Worm (Caenorhabditis elegans) whole organism, young adult: ENCODE results near the gene chs-2.

Source experiments
- D2030.7 ChIP-seq: fragments of 200-800 bp; sonication (Bioruptor generic); IDR thresholded peaks from 2 replicates; pipeline ENCODE4 v1.3.6; 2022; ENCODE audit warnings: missing genetic modification reagents, missing genetic modification characterization, missing compliant biosample characterization
- F10E7.11 ChIP-seq: sonication (generic microtip); optimal IDR thresholded peaks from 2 replicates; lab custom pipeline; 2017; ENCODE audit warnings: mild to moderate bottlenecking, missing genetic modification characterization, moderate library complexity, missing compliant biosample characterization
- F23B12.7 ChIP-seq: sonication (generic microtip); optimal IDR thresholded peaks from 2 replicates; lab custom pipeline; 2017; ENCODE audit warnings: missing genetic modification characterization, mild to moderate bottlenecking, missing compliant biosample characterization, antibody characterized with exemption, moderate library complexity; ENCODE audit not compliant: insufficient read depth
- F37B4.10 ChIP-seq: fragments of 200-800 bp; sonication (Bioruptor generic); IDR thresholded peaks from 2 replicates; pipeline ENCODE4 v1.3.6; 2022; ENCODE audit warnings: missing genetic modification characterization, missing compliant biosample characterization
- F39B2.1 ChIP-seq: fragments of 200-800 bp; sonication (Bioruptor generic); IDR thresholded peaks from 2 replicates; pipeline ENCODE4 v1.3.6; 2022; ENCODE audit warnings: missing genetic modification reagents, missing genetic modification characterization, missing compliant biosample characterization
- F49E8.2 ChIP-seq: sonication (generic microtip); optimal IDR thresholded peaks from 3 replicates; lab custom pipeline; 2017; ENCODE audit warnings: missing genetic modification characterization, mild to moderate bottlenecking, missing compliant biosample characterization, antibody characterized with exemption, moderate library complexity; ENCODE audit not compliant: insufficient read depth
- F55B11.4 ChIP-seq: sonication (generic microtip); optimal IDR thresholded peaks from 2 replicates; lab custom pipeline; 2016; ENCODE audit warnings: missing compliant biosample characterization, missing genetic modification characterization, borderline replicate concordance; ENCODE audit not compliant: insufficient read depth
- F57A8.1 ChIP-seq: fragments of 200-800 bp; sonication (Bioruptor generic); optimal IDR thresholded peaks from 2 replicates; lab custom pipeline; 2018; ENCODE audit warnings: mild to moderate bottlenecking, missing genetic modification characterization, moderate library complexity, missing compliant biosample characterization
- K11D2.4 ChIP-seq: fragments of 200-800 bp; sonication (Bioruptor generic); IDR thresholded peaks from 2 replicates; pipeline ENCODE4 v1.3.6; 2022; ENCODE audit warnings: missing genetic modification reagents, missing genetic modification characterization, missing compliant biosample characterization
- T26A5.8 ChIP-seq: sonication (generic microtip); optimal IDR thresholded peaks from 2 replicates; lab custom pipeline; 2016; ENCODE audit warnings: missing genetic modification characterization, missing compliant biosample characterization
- Y56A3A.18 ChIP-seq: fragments of 200-800 bp; sonication (Bioruptor generic); IDR thresholded peaks from 2 replicates; pipeline ENCODE4 v1.3.6; 2022; ENCODE audit warnings: missing genetic modification reagents, missing genetic modification characterization, missing compliant biosample characterization
- Y67H2A.10 ChIP-seq: fragments of 200-800 bp; sonication (Bioruptor generic); conservative IDR thresholded peaks from 2 replicates; pipeline ENCODE4 v1.3.6; 2022; ENCODE audit warnings: missing genetic modification reagents, missing genetic modification characterization, missing compliant biosample characterization
- ama-1 ChIP-seq, 3 experiments: fragments of 150-350 bp in 1 of 3; sonication (generic microtip) in 2 of 3; optimal IDR thresholded peaks; 2 replicates each; lab custom pipeline; 2014 to 2018; ENCODE audit warnings: missing biosample characterization in 2 of 3, missing genetic modification characterization in 2 of 3, missing genetic modification reagents in 2 of 3
- aptf-3 ChIP-seq: fragments of 200-800 bp; sonication (Bioruptor generic); IDR thresholded peaks from 2 replicates; pipeline ENCODE4 v1.3.6; 2022; ENCODE audit warnings: missing genetic modification characterization, missing compliant biosample characterization
- athp-1 ChIP-seq: sonication (generic microtip); optimal IDR thresholded peaks from 2 replicates; lab custom pipeline; 2017; ENCODE audit warnings: mild to moderate bottlenecking, missing genetic modification characterization, missing compliant biosample characterization
- bed-2 ChIP-seq: fragments of 200-800 bp; sonication (Bioruptor generic); IDR thresholded peaks from 2 replicates; pipeline ENCODE4 v1.3.6; 2022; ENCODE audit warnings: missing genetic modification reagents, missing genetic modification characterization, missing compliant biosample characterization
- ccch-3 ChIP-seq: fragments of 200-800 bp; sonication (Bioruptor generic); optimal IDR thresholded peaks from 2 replicates; lab custom pipeline; 2018; ENCODE audit warnings: mild to moderate bottlenecking, missing genetic modification characterization, missing compliant biosample characterization
- cebp-2 ChIP-seq: fragments of 200-800 bp; sonication (Bioruptor generic); IDR thresholded peaks from 2 replicates; pipeline ENCODE4 v1.3.6; 2022; ENCODE audit warnings: missing genetic modification characterization, missing compliant biosample characterization
- ceh-27 ChIP-seq: fragments of 200-800 bp; sonication (Bioruptor generic); optimal IDR thresholded peaks from 2 replicates; lab custom pipeline; 2018; ENCODE audit warnings: mild to moderate bottlenecking, missing genetic modification characterization, moderate library complexity, missing compliant biosample characterization
- egl-44 ChIP-seq: fragments of 200-800 bp; sonication (Bioruptor generic); IDR thresholded peaks from 2 replicates; pipeline ENCODE4 v1.3.6; 2022; ENCODE audit warnings: missing genetic modification reagents, missing genetic modification characterization, missing compliant biosample characterization
- hmg-1.2 ChIP-seq: fragments of 200-800 bp; sonication (Bioruptor generic); IDR thresholded peaks from 2 replicates; pipeline ENCODE4 v1.3.6; 2022; ENCODE audit warnings: missing genetic modification reagents, missing genetic modification characterization, missing compliant biosample characterization
- hmg-20 ChIP-seq: fragments of 200-800 bp; sonication (Bioruptor generic); IDR thresholded peaks from 2 replicates; pipeline ENCODE4 v1.3.6; 2022; ENCODE audit warnings: missing genetic modification reagents, missing genetic modification characterization, missing compliant biosample characterization
- hrde-1 ChIP-seq: sonication (generic microtip); optimal IDR thresholded peaks from 2 replicates; lab custom pipeline; 2016; ENCODE audit warnings: missing genetic modification characterization, mild to moderate bottlenecking, missing compliant biosample characterization, moderate library complexity, missing genotype, missing genetic modification reagents, borderline replicate concordance
- lin-35 ChIP-seq, 3 experiments: fragments of 150-350 bp in 2 of 3; sonication (generic microtip) in 1 of 3; optimal IDR thresholded peaks; 2 replicates each; lab custom pipeline; 2014 to 2018; ENCODE audit warnings: missing biosample characterization in 3 of 3, missing genetic modification characterization in 3 of 3, missing genetic modification reagents in 3 of 3
- lin-54 ChIP-seq: fragments of 200-800 bp; sonication (Bioruptor generic); optimal IDR thresholded peaks from 2 replicates; lab custom pipeline; 2018; ENCODE audit warnings: mild to moderate bottlenecking, missing genetic modification characterization, missing compliant biosample characterization
- lsy-27 ChIP-seq: sonication (generic microtip); optimal IDR thresholded peaks from 2 replicates; lab custom pipeline; 2017; ENCODE audit warnings: missing genetic modification characterization, mild to moderate bottlenecking, missing compliant biosample characterization, antibody characterized with exemption, missing genotype, borderline replicate concordance; ENCODE audit not compliant: insufficient read depth
- madf-3 ChIP-seq: fragments of 200-800 bp; sonication (Bioruptor generic); IDR thresholded peaks from 2 replicates; pipeline ENCODE4 v1.3.6; 2022; ENCODE audit warnings: missing genetic modification reagents, missing genetic modification characterization, missing compliant biosample characterization
- madf-6 ChIP-seq: fragments of 200-800 bp; sonication (Bioruptor generic); IDR thresholded peaks from 2 replicates; pipeline ENCODE4 v1.3.6; 2022; ENCODE audit warnings: missing genetic modification reagents, missing genetic modification characterization, missing compliant biosample characterization
- mxl-1 ChIP-seq: sonication (generic microtip); optimal IDR thresholded peaks from 2 replicates; lab custom pipeline; 2016; ENCODE audit warnings: missing genetic modification characterization, missing compliant biosample characterization
- nfya-2 ChIP-seq: fragments of 200-800 bp; sonication (Bioruptor generic); IDR thresholded peaks from 2 replicates; pipeline ENCODE4 v1.3.6; 2022; ENCODE audit warnings: missing genetic modification reagents, missing genetic modification characterization, missing compliant biosample characterization
- nhr-90 ChIP-seq: sonication (generic microtip); optimal IDR thresholded peaks from 2 replicates; lab custom pipeline; 2016; ENCODE audit warnings: missing genotype, mild to moderate bottlenecking, missing genetic modification characterization, missing compliant biosample characterization
- repo-1 ChIP-seq: sonication (generic microtip); optimal IDR thresholded peaks from 2 replicates; lab custom pipeline; 2017; ENCODE audit warnings: mild to moderate bottlenecking, missing genetic modification characterization, missing compliant biosample characterization
- snpc-1.1 ChIP-seq: sonication (generic microtip); optimal IDR thresholded peaks from 2 replicates; lab custom pipeline; 2017; ENCODE audit warnings: missing genetic modification characterization, mild to moderate bottlenecking, missing compliant biosample characterization, antibody characterized with exemption, moderate library complexity, missing genotype, missing genetic modification reagents; ENCODE audit not compliant: insufficient read depth
- zfh-2 ChIP-seq: fragments of 200-800 bp; sonication (Bioruptor generic); conservative IDR thresholded peaks from 2 replicates; pipeline ENCODE4 v1.3.6; 2022; ENCODE audit warnings: missing genetic modification reagents, missing genetic modification characterization, missing compliant biosample characterization
- ztf-18 ChIP-seq: sonication (generic microtip); optimal IDR thresholded peaks from 2 replicates; lab custom pipeline; 2016; ENCODE audit warnings: missing genotype, mild to moderate bottlenecking, missing genetic modification characterization, missing compliant biosample characterization
- ztf-25 ChIP-seq: fragments of 200-800 bp; sonication (Bioruptor generic); IDR thresholded peaks from 2 replicates; pipeline ENCODE4 v1.3.6; 2022; ENCODE audit warnings: missing genetic modification reagents, missing genetic modification characterization, missing compliant biosample characterization

The chs-2 gene

DNA sequence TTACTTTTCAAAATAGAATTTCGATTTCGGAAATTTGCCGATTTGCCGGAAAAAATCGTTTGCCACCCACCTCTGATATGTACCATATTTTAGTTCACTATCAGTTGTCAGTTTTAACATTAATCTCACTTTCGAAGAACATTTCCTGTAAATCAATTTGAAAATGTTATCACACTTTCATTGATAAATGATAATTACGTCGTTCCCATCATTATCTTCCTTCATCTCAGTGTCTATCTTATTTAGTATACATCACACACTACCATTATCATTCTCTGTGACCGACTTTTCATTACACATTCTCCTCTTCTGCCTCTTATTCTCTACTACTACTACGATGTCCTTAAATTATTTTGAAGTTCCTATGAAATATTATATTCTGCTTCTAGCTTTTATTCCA lies 10.3 kb upstream of the chs-2 start, which contains the start of gene T01D1.8:
Gene T01D1.8, plus strand, starts transcription at position 236 of the 400 bp plus-strand sequence.
- TF ChIP-seq F55B11.4: no peak
- no peak for TF ChIP-seq Y56A3A.18 (GFP tag; lab: Robert Waterston, UW)
- no peak for TF ChIP-seq ztf-18 (tag; lab: Kevin White, UChicago)
- TF ChIP-seq ztf-25 (GFP tag; lab: Robert Waterston, UW): no peak
- no peak for TF ChIP-seq K11D2.4 (GFP tag; lab: Robert Waterston, UW)
- TF ChIP-seq F23B12.7 (tag; lab: Kevin White, UChicago): no peak
- no peak for TF ChIP-seq lin-35 (GFP tag; optimal IDR thresholded peaks at IDR 0.05; lab: Kevin White, UChicago)
- TF ChIP-seq ama-1 (optimal IDR thresholded peaks at IDR 0.05; lab: Kevin White, UChicago): no peak
- TF ChIP-seq ama-1 (GFP tag; optimal IDR thresholded peaks at IDR 0.05; lab: Kevin White, UChicago): no peak
- TF ChIP-seq athp-1 (tag; lab: Kevin White, UChicago): no peak
- TF ChIP-seq egl-44: no peak
- no peak for TF ChIP-seq nfya-2 (GFP tag; lab: Robert Waterston, UW)

DNA sequence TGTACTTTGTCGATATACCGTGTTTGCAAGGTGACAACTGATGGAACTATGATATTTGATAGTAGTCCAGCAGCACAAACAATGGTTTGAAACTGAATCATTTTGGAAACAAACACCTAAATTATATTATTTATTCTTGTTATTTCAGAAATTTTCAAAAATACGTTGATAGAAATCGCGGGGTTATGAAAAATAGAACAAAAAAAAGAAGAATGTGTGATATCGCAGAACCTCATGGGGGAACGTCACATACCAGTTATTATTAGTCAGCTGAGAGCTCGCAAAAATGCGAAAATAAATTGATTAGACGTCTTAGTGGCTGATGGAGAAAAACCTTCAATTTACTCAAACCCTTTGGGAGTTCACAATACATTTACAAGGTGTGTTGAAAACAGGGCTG lies 7.8 kb upstream of the chs-2 start, which contains the start of gene T01D1.5:
Gene T01D1.5, minus strand, starts transcription at position 101 of the 400 bp plus-strand sequence.
- TF ChIP-seq F49E8.2 (no peak), lsy-27 (no peak)

DNA sequence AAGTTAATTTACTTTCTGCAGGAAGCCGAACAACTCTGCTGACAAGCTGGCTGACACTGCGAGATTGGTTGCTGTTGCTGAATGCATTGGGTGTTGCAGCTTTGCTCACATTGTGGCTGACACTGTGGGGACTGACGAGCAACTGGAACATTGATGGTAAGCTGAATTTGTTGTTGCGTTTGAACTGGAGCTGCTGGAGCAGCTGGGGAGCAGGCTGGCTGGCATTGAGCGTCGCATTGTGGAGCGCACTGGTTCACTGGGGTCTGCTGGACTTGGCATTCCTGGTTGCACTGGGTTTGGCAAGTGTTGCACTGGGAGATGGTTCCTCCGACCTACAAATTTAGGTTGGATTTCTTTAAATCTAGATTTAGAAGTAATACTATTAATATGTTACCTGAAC lies 4.2 kb upstream of the chs-2 start:
- TF ChIP-seq zfh-2 (GFP tag; lab: Robert Waterston, UW): peak; percentile 53; the same call in 1 of the 2 replicates
- no peak for TF ChIP-seq cebp-2 (GFP tag; lab: Robert Waterston, UW)
- TF ChIP-seq F10E7.11 (tag; lab: Kevin White, UChicago): no peak

DNA sequence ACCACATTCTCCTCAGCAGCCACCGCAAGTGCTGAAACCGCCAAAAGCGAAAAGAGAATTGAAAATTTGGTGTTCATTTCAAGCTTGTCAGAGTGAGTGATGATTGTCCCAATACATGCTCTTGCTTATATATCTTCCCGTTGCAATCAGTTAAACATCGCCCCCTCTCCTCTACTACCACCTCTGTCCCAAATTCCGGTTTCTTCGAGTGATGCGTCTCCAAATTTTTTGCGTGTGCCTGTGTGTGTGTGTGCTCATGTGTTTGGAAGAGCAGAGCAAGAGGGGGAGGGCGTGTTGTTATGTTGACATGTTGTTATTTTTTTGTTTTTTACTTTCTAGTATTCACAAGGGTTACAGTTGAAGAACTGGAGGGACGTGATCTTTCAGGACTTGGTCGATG lies 2.3 kb upstream of the chs-2 start, which contains the start of gene abu-11:
Gene abu-11, minus strand, starts transcription at position 101 of the 400 bp plus-strand sequence.
- TF ChIP-seq T26A5.8 (no peak), madf-6 (GFP tag; lab: Robert Waterston, UW) (no peak), bed-2 (GFP tag; lab: Robert Waterston, UW) (no peak), nhr-90 (no peak), hmg-20 (no peak), F37B4.10 (GFP tag; lab: Robert Waterston, UW) (no peak), mxl-1 (tag; lab: Kevin White, UChicago) (no peak), snpc-1.1 (tag; lab: Kevin White, UChicago) (no peak), lin-54 (no peak), F57A8.1 (GFP tag; lab: Kevin White, UChicago) (no peak), madf-3 (no peak), F39B2.1 (GFP tag; lab: Robert Waterston, UW) (no peak), repo-1 (no peak), ccch-3 (no peak), ceh-27 (GFP tag; lab: Kevin White, UChicago) (no peak), hmg-1.2 (GFP tag; lab: Robert Waterston, UW) (no peak), Y67H2A.10 (GFP tag; lab: Robert Waterston, UW) (no peak), D2030.7 (GFP tag; lab: Robert Waterston, UW) (no peak), hrde-1 (tag; lab: Kevin White, UChicago) (no peak), aptf-3 (GFP tag; lab: Robert Waterston, UW) (no peak)
